Worm (Caenorhabditis elegans) whole organism, mixed stage, embryonic: Measurements from ENCODE around the gene nspd-7.
A peak's percentile ranks its signal among the peaks of the same experiment; 100 is the strongest.

Experiments
- M03D4.4 ChIP-seq: sonication (generic microtip); optimal IDR thresholded peaks from 2 replicates; lab custom pipeline; 2017; ENCODE audit warnings: mild to moderate bottlenecking, missing genetic modification characterization, missing compliant biosample characterization
- bed-3 ChIP-seq: fragments of 200-800 bp; sonication (Bioruptor generic); optimal IDR thresholded peaks from 3 replicates; lab custom pipeline; 2018; ENCODE audit warnings: mild to moderate bottlenecking, missing genetic modification characterization, moderate library complexity, missing compliant biosample characterization
- blmp-1 ChIP-seq: fragments of 150-350 bp; optimal IDR thresholded peaks from 2 replicates; lab custom pipeline; 2014; ENCODE audit warnings: missing biosample characterization, missing genetic modification characterization
- ceh-39 ChIP-seq: fragments of 150-350 bp; optimal IDR thresholded peaks from 2 replicates; lab custom pipeline; 2014; ENCODE audit warnings: missing biosample characterization, missing genetic modification characterization
- ceh-43 ChIP-seq: fragments of 200-800 bp; sonication (Bioruptor generic); optimal IDR thresholded peaks from 2 replicates; lab custom pipeline; 2018; ENCODE audit warnings: mild to moderate bottlenecking, missing genetic modification characterization, moderate library complexity, missing compliant biosample characterization
- ceh-83 ChIP-seq: fragments of 200-800 bp; sonication (Bioruptor generic); optimal IDR thresholded peaks from 2 replicates; lab custom pipeline; 2018; ENCODE audit warnings: mild to moderate bottlenecking, missing genetic modification characterization, missing compliant biosample characterization
- ces-1 ChIP-seq: fragments of 150-350 bp; optimal IDR thresholded peaks from 2 replicates; lab custom pipeline; 2014; ENCODE audit warnings: missing biosample characterization, missing genetic modification reagents, missing genetic modification characterization
- cnd-1 ChIP-seq: fragments of 200-800 bp; sonication (Bioruptor generic); optimal IDR thresholded peaks from 2 replicates; lab custom pipeline; 2018; ENCODE audit warnings: mild to moderate bottlenecking, missing genetic modification characterization, missing compliant biosample characterization
- drap-1 ChIP-seq: fragments of 200-800 bp; sonication (Bioruptor generic); optimal IDR thresholded peaks from 3 replicates; lab custom pipeline; 2018; ENCODE audit warnings: mild to moderate bottlenecking, missing genetic modification characterization, missing compliant biosample characterization
- elt-1 ChIP-seq: sonication (generic microtip); optimal IDR thresholded peaks from 2 replicates; lab custom pipeline; 2017; ENCODE audit warnings: missing genetic modification characterization, mild to moderate bottlenecking, missing compliant biosample characterization, antibody characterized with exemption, moderate library complexity, borderline replicate concordance; ENCODE audit not compliant: insufficient read depth
- elt-3 ChIP-seq: fragments of 150-350 bp; optimal IDR thresholded peaks from 2 replicates; lab custom pipeline; 2014; ENCODE audit warnings: missing biosample characterization, missing genetic modification characterization
- flh-1 ChIP-seq: fragments of 200-800 bp; sonication (Bioruptor generic); optimal IDR thresholded peaks from 2 replicates; lab custom pipeline; 2018; ENCODE audit warnings: mild to moderate bottlenecking, missing genetic modification characterization, moderate library complexity, missing compliant biosample characterization
- ham-2 ChIP-seq: fragments of 200-800 bp; sonication (Bioruptor generic); optimal IDR thresholded peaks from 2 replicates; lab custom pipeline; 2018; ENCODE audit warnings: mild to moderate bottlenecking, missing genetic modification characterization, missing compliant biosample characterization
- hlh-1 ChIP-seq: fragments of 150-350 bp; optimal IDR thresholded peaks from 2 replicates; lab custom pipeline; 2014; ENCODE audit warnings: missing biosample characterization, missing genetic modification reagents, missing genetic modification characterization
- lin-13 ChIP-seq: fragments of 150-350 bp; optimal IDR thresholded peaks from 2 replicates; lab custom pipeline; 2014; ENCODE audit warnings: missing biosample characterization, missing genetic modification characterization
- lin-32 ChIP-seq: fragments of 200-800 bp; sonication (Bioruptor generic); optimal IDR thresholded peaks from 2 replicates; lab custom pipeline; 2018; ENCODE audit warnings: mild to moderate bottlenecking, missing genetic modification characterization, missing compliant biosample characterization
- lsy-2 ChIP-seq: fragments of 150-350 bp; optimal IDR thresholded peaks from 2 replicates; lab custom pipeline; 2014; ENCODE audit warnings: missing biosample characterization, missing genetic modification characterization
- mab-5 ChIP-seq: fragments of 150-350 bp; optimal IDR thresholded peaks from 2 replicates; lab custom pipeline; 2014; ENCODE audit warnings: missing biosample characterization, missing genetic modification characterization
- mep-1 ChIP-seq: fragments of 150-350 bp; optimal IDR thresholded peaks from 2 replicates; lab custom pipeline; 2017; ENCODE audit warnings: missing biosample characterization, missing genetic modification reagents, missing genetic modification characterization, inconsistent platforms
- mls-2 ChIP-seq: sonication (generic microtip); optimal IDR thresholded peaks from 2 replicates; lab custom pipeline; 2016; ENCODE audit warnings: mild to moderate bottlenecking, missing genetic modification characterization, moderate library complexity, missing compliant biosample characterization
- nhr-12 ChIP-seq: fragments of 150-350 bp; optimal IDR thresholded peaks from 2 replicates; lab custom pipeline; 2014; ENCODE audit warnings: missing biosample characterization, missing genetic modification characterization
- nhr-2 ChIP-seq: fragments of 150-350 bp; optimal IDR thresholded peaks from 2 replicates; lab custom pipeline; 2014; ENCODE audit warnings: missing biosample characterization, missing genetic modification characterization
- nhr-237 ChIP-seq: fragments of 150-350 bp; optimal IDR thresholded peaks from 2 replicates; lab custom pipeline; 2014; ENCODE audit warnings: missing biosample characterization, missing genetic modification characterization
- nhr-28 ChIP-seq: fragments of 150-350 bp; optimal IDR thresholded peaks from 2 replicates; lab custom pipeline; 2014; ENCODE audit warnings: missing biosample characterization, missing genetic modification characterization
- nhr-76 ChIP-seq: sonication (generic microtip); optimal IDR thresholded peaks from 2 replicates; lab custom pipeline; 2017; ENCODE audit warnings: missing biosample characterization, missing genetic modification characterization
- sem-2 ChIP-seq: fragments of 200-800 bp; sonication (Bioruptor generic); optimal IDR thresholded peaks from 2 replicates; lab custom pipeline; 2018; ENCODE audit warnings: mild to moderate bottlenecking, missing genetic modification characterization, missing compliant biosample characterization
- snpc-4 ChIP-seq: fragments of 150-350 bp; optimal IDR thresholded peaks from 2 replicates; lab custom pipeline; 2014; ENCODE audit warnings: missing biosample characterization, missing genetic modification characterization
- sptf-1 ChIP-seq: sonication (generic microtip); optimal IDR thresholded peaks from 2 replicates; lab custom pipeline; 2017; ENCODE audit warnings: mild to moderate bottlenecking, missing genetic modification characterization, moderate library complexity, missing compliant biosample characterization
- tbx-8 ChIP-seq: fragments of 200-800 bp; sonication (Bioruptor generic); optimal IDR thresholded peaks from 2 replicates; lab custom pipeline; 2018; ENCODE audit warnings: mild to moderate bottlenecking, missing genetic modification characterization, moderate library complexity, missing compliant biosample characterization
- unc-120 ChIP-seq: sonication (generic microtip); optimal IDR thresholded peaks from 2 replicates; lab custom pipeline; 2017; ENCODE audit warnings: missing genetic modification characterization, missing compliant biosample characterization; ENCODE audit not compliant: poor library complexity, severe bottlenecking
- unc-62 ChIP-seq: fragments of 150-350 bp; optimal IDR thresholded peaks from 2 replicates; lab custom pipeline; 2014; ENCODE audit warnings: missing biosample characterization, missing genetic modification reagents, missing genetic modification characterization
- ztf-11 ChIP-seq: fragments of 150-350 bp; optimal IDR thresholded peaks from 2 replicates; lab custom pipeline; 2014; ENCODE audit warnings: missing biosample characterization, missing genetic modification characterization

Gene nspd-7

DNA sequence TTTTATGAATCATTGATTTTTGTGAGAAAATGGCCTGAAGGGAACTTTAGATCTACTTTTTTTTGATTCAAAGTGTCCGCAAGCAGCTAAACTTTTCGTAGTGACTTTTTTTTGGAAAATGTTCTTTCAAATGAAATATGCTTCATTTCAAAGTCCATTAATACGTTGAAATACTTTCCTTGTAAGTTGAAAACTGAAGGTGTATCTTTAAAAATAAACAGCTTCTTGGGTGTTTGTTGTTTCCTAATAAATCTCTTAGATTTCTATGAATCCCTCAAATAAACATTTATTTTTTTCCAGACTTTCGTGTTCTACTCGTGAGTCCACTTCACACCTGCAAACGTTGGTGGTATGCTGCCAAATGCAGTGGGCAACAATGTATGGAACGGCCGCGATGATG, 17.7 kb upstream of the nspd-7 start, which contains the start of gene ebax-1:
TSS of gene ebax-1 (plus strand) at position 301 of the 400 bp plus-strand sequence.
- TF ChIP-seq hlh-1, result no peak
- no peak for TF ChIP-seq ham-2 (GFP tag; lab: Kevin White, UChicago)
- no peak for TF ChIP-seq sem-2 (GFP tag; lab: Kevin White, UChicago)
- no peak for TF ChIP-seq mep-1 (tag; lab: Kevin White, UChicago)
- TF ChIP-seq elt-1 (tag; lab: Kevin White, UChicago), result no peak
- TF ChIP-seq mab-5, result no peak
- TF ChIP-seq drap-1 (GFP tag; lab: Kevin White, UChicago), result no peak
- no peak for TF ChIP-seq elt-3 (tag; lab: Kevin White, UChicago)
- no peak for TF ChIP-seq tbx-8 (GFP tag; lab: Kevin White, UChicago)
- no peak for TF ChIP-seq nhr-28
- TF ChIP-seq ceh-43 (GFP tag; lab: Kevin White, UChicago), result no peak
- TF ChIP-seq nhr-12, result no peak
- TF ChIP-seq unc-62 (GFP tag; lab: Kevin White, UChicago), result no peak
- TF ChIP-seq ceh-83, result no peak
- TF ChIP-seq, all 35 proteins: peak for 0

DNA sequence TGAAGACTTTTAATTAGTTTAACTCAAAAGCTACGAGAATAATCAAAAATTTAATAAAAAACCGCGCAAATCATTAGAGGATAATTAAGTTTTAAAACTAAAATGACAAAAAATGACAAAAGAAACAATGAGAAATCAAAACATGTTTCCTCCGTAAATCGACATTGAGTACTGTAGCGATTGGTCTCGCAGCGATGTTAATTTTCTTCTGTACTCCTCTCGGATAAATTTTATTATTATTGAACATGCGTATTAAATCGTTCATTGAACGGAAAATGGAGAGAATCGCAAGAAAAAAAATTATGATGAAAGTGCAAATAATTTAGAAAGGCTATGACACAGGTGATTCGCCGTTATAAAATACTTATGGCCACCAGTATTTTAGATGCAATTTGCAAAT, 16.3 kb upstream of the nspd-7 start:
- TF ChIP-seq lin-13 (tag; lab: Kevin White, UChicago) (no peak), ham-2 (GFP tag; lab: Kevin White, UChicago) (no peak), ceh-43 (GFP tag; lab: Kevin White, UChicago) (no peak), nhr-28 (no peak), drap-1 (GFP tag; lab: Kevin White, UChicago) (no peak), nhr-2 (no peak), bed-3 (GFP tag; lab: Kevin White, UChicago) (no peak), flh-1 (GFP tag; lab: Kevin White, UChicago) (no peak), lin-32 (GFP tag; lab: Kevin White, UChicago) (no peak), blmp-1 (no peak), cnd-1 (tag; lab: Kevin White, UChicago) (no peak), unc-62 (GFP tag; lab: Kevin White, UChicago) (no peak), ceh-39 (tag; lab: Kevin White, UChicago) (no peak), tbx-8 (GFP tag; lab: Kevin White, UChicago) (no peak), ces-1 (GFP tag; lab: Kevin White, UChicago) (no peak), nhr-12 (no peak), sptf-1 (tag; lab: Kevin White, UChicago) (no peak), M03D4.4 (tag; lab: Kevin White, UChicago) (no peak), nhr-237 (tag; lab: Kevin White, UChicago) (no peak), lsy-2 (no peak)

DNA sequence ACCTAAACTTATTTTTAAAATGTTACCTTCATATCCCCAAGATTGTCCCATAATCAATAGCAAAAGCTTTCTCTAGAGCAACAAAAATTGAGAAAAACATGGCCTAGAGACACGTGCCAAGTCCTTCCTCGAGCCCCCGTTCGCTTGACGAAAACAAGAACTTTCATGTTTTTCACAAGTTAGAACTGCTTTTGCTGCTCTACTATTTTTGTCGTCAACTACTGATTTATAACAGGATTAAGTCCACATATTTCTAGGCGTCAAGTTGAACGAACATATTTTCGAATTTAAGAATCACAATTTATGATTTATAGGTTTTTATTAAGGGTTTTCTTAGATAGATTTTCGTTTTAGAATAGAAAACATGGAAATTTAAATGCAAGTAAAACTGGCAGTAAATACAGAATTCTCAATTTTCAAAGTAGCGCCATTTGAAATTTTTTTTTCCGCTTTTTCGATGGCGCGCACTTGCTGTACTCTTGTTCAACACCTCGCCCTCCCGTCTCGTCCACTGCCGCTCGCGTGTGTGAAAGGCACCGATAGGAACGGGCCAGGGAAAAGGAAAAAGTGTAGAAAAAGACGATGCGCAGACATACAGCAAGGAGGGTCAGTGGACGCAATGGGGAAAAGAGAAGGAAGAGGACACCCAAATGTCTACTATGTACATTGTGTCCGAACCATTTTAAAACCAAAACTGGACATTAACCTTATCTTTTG, 15.4 kb upstream of the nspd-7 start, which contains the start of gene rad-51:
TSS of gene rad-51 (minus strand) at position 51 of the 717 bp plus-strand sequence.
- TF ChIP-seq nhr-2 (peak; percentile 18), ham-2 (GFP tag; lab: Kevin White, UChicago) (no peak), nhr-12 (no peak), M03D4.4 (tag; lab: Kevin White, UChicago) (no peak), bed-3 (GFP tag; lab: Kevin White, UChicago) (no peak), ztf-11 (tag; lab: Kevin White, UChicago) (no peak), lin-32 (GFP tag; lab: Kevin White, UChicago) (no peak), lsy-2 (no peak), lin-13 (tag; lab: Kevin White, UChicago) (no peak), ces-1 (GFP tag; lab: Kevin White, UChicago) (no peak), ceh-39 (tag; lab: Kevin White, UChicago) (no peak), snpc-4 (tag; lab: Kevin White, UChicago) (no peak), mab-5 (no peak), mls-2 (no peak), nhr-76 (no peak), unc-120 (peak; percentile 57), ceh-83 (no peak), mep-1 (tag; lab: Kevin White, UChicago) (peak; percentile 66), sem-2 (GFP tag; lab: Kevin White, UChicago) (no peak), unc-62 (GFP tag; lab: Kevin White, UChicago) (no peak)

DNA sequence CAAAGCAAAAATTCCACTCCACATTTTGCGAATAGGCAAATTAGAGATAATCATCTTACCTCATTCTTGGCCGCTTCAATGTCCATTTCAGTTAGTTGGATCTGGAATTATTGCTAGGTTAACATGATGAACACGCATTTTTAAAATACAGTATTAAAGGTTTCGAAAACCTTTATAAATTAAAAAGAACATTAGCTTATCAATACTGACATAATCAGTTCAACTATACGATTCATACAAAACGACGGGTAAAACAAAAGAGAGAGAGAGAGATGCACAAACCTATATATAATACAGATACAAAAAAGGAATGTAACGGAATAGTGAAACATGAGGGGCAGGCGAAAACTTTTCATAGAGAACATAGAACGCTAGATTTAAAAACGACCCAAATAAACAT, 12.5 kb upstream of the nspd-7 start, which contains the start of gene thk-1:
TSS of gene thk-1 (minus strand) at position 101 of the 400 bp plus-strand sequence.
- TF ChIP-seq ceh-39 (tag; lab: Kevin White, UChicago), result no peak
- TF ChIP-seq M03D4.4 (tag; lab: Kevin White, UChicago), result no peak
- no peak for TF ChIP-seq sem-2 (GFP tag; lab: Kevin White, UChicago)
- no peak for TF ChIP-seq lin-32 (GFP tag; lab: Kevin White, UChicago)
- no peak for TF ChIP-seq mab-5
- TF ChIP-seq lin-13 (tag; lab: Kevin White, UChicago), result no peak
- no peak for TF ChIP-seq ztf-11 (tag; lab: Kevin White, UChicago)
- TF ChIP-seq nhr-76, result no peak
- TF ChIP-seq lsy-2, result no peak
- no peak for TF ChIP-seq flh-1 (GFP tag; lab: Kevin White, UChicago)
